Fruit fly (Drosophila melanogaster): ENCODE measurements around the gene CG13875.
A peak's percentile ranks its signal among the peaks of the same experiment; 100 is the strongest.

Gene CG13875

DNA sequence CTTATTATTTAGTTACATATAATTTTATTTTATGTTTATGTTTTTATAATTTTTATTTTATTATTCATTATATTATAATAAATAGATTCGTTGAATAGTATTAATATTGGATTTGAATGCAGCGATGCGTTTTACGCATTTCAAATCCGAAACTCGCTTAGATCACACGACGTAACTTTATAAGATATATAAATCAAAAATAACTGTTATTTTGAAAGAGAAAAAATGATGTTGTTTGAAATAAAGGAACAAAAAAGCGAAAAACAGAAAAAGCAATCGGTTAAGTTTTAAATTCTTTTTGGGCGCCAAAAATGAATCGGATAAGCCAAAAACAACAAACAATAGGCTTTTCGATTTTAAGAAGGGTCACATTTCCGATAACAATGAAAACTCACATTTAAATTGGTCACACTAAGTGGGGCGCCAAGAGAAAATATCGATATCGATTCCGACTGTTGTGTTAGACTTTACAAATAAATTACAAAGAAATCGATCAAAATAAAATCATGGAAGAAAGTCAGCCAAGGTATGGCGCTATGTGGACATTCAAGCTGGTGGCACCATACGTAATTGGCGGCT, 33.6 kb upstream of the CG13875 start, which contains the start of gene CG6845 (continued):
- TF ChIP-seq B-H1 (GFP tag; IDR thresholded peaks at IDR 0.05) (no peak), CG8359 (GFP tag; optimal IDR thresholded peaks at IDR 0.05; ENCODE audit: borderline replicate concordance) (no peak), CG12769 (tag; optimal IDR thresholded peaks at IDR 0.05) (no peak), CG1024 (GFP tag; IDR thresholded peaks at IDR 0.05) (no peak), slou (GFP tag; optimal IDR thresholded peaks at IDR 0.05) (no peak), Sry-β (GFP tag; optimal IDR thresholded peaks at IDR 0.05) (no peak), nerfin-1 (tag; optimal IDR thresholded peaks at IDR 0.05) (no peak), CG6254 (GFP tag; optimal IDR thresholded peaks at IDR 0.05) (no peak), nau (GFP tag; optimal IDR thresholded peaks at IDR 0.05) (no peak), Deaf1 (tag; optimal IDR thresholded peaks at IDR 0.05) (no peak), CG2202 (tag; optimal IDR thresholded peaks at IDR 0.05) (no peak), danr (GFP tag; IDR thresholded peaks at IDR 0.05) (no peak), nerfin-2 (GFP tag; IDR thresholded peaks at IDR 0.05; ENCODE audit: partially characterized antibody) (peak; percentile 92), ind (GFP tag; optimal IDR thresholded peaks at IDR 0.05) (no peak), ab (GFP tag; optimal IDR thresholded peaks at IDR 0.05) (no peak), CG11398 (GFP tag; optimal IDR thresholded peaks at IDR 0.05) (no peak), HHEX (GFP tag; optimal IDR thresholded peaks at IDR 0.05) (no peak), CG11093 (GFP tag; IDR thresholded peaks at IDR 0.05) (no peak), CG15514 (GFP tag; optimal IDR thresholded peaks at IDR 0.05) (peak; percentile 66), CG12104 (GFP tag; optimal IDR thresholded peaks at IDR 0.05) (no peak), dysf (GFP tag; IDR thresholded peaks at IDR 0.05) (no peak), CG12391 (tag; optimal IDR thresholded peaks at IDR 0.05) (peak; percentile 5), Hmx (GFP tag; optimal IDR thresholded peaks at IDR 0.05) (no peak), lab (GFP tag; optimal IDR thresholded peaks at IDR 0.05) (no peak), fd64A (GFP tag; optimal IDR thresholded peaks at IDR 0.05) (no peak), CG33557 (GFP tag; optimal IDR thresholded peaks at IDR 0.05) (no peak), az2 (GFP tag; optimal IDR thresholded peaks at IDR 0.05) (no peak), CG7556 (GFP tag; optimal IDR thresholded peaks at IDR 0.05) (no peak), zen2 (GFP tag; IDR thresholded peaks at IDR 0.05; ENCODE audit: partially characterized antibody) (peak; percentile 88), ap (GFP tag; IDR thresholded peaks at IDR 0.05) (no peak), ken (GFP tag; IDR thresholded peaks at IDR 0.05) (no peak), Dbx (GFP tag; IDR thresholded peaks at IDR 0.05) (no peak), sqz (GFP tag; optimal IDR thresholded peaks at IDR 0.05) (no peak), CG2712 (tag; optimal IDR thresholded peaks at IDR 0.05) (peak; percentile 35), CG1602 (GFP tag; optimal IDR thresholded peaks at IDR 0.05) (no peak), Dek (tag; optimal IDR thresholded peaks at IDR 0.05) (no peak), Hmr (GFP tag; optimal IDR thresholded peaks at IDR 0.05) (peak; percentile 36), CG17186 (GFP tag; optimal IDR thresholded peaks at IDR 0.05) (peak; percentile 52), Blimp-1 (GFP tag; optimal IDR thresholded peaks at IDR 0.05) (no peak), Hey (tag; optimal IDR thresholded peaks at IDR 0.05) (no peak), scrt (GFP tag; optimal IDR thresholded peaks at IDR 0.05) (no peak), Dip2 (GFP tag; IDR thresholded peaks at IDR 0.05) (no peak), toy (GFP tag; IDR thresholded peaks at IDR 0.05) (no peak), CG30020 (tag; optimal IDR thresholded peaks at IDR 0.05) (peak; percentile 36), crol (GFP tag; IDR thresholded peaks at IDR 0.05) (no peak), CG10654 (GFP tag; optimal IDR thresholded peaks at IDR 0.05) (no peak), tio (GFP tag; optimal IDR thresholded peaks at IDR 0.05) (no peak), gt (GFP tag; IDR thresholded peaks at IDR 0.05) (no peak), Ets97D (GFP tag; optimal IDR thresholded peaks at IDR 0.05) (peak; percentile 72), hb (GFP tag; IDR thresholded peaks at IDR 0.05; ENCODE audit: partially characterized antibody) (peak; percentile 81)

Measured in whole organism, embryonic.